Worm (Caenorhabditis elegans) whole organism, L2 larva: ENCODE results near the gene T19C3.5.

Experiments
- C34F6.9 ChIP-seq: fragments of 150-350 bp; optimal IDR thresholded peaks from 2 replicates; lab custom pipeline; 2014; ENCODE audit warnings: missing biosample characterization, missing genetic modification characterization
- F13H6.1 ChIP-seq: sonication (generic microtip); optimal IDR thresholded peaks from 2 replicates; lab custom pipeline; 2016; ENCODE audit warnings: missing genetic modification characterization, missing compliant biosample characterization
- R02D3.7 ChIP-seq: fragments of 150-350 bp; optimal IDR thresholded peaks from 2 replicates; lab custom pipeline; 2014; ENCODE audit warnings: missing biosample characterization, missing genetic modification characterization
- Y55F3AM.14 ChIP-seq: fragments of 200-800 bp; sonication (Bioruptor generic); optimal IDR thresholded peaks from 2 replicates; lab custom pipeline; 2018; ENCODE audit warnings: mild to moderate bottlenecking, missing genetic modification characterization, missing compliant biosample characterization
- alr-1 ChIP-seq: fragments of 150-350 bp; optimal IDR thresholded peaks from 2 replicates; lab custom pipeline; 2014; ENCODE audit warnings: missing biosample characterization, missing genetic modification characterization
- aly-2 ChIP-seq: fragments of 150-350 bp; optimal IDR thresholded peaks from 2 replicates; lab custom pipeline; 2014; ENCODE audit warnings: missing biosample characterization, missing genetic modification characterization
- ama-1 ChIP-seq: fragments of 150-350 bp; optimal IDR thresholded peaks from 2 replicates; lab custom pipeline; 2018; ENCODE audit warnings: inconsistent platforms
- blmp-1 ChIP-seq: sonication (generic microtip); optimal IDR thresholded peaks from 2 replicates; lab custom pipeline; 2017; ENCODE audit warnings: missing genetic modification characterization, mild to moderate bottlenecking, missing compliant biosample characterization, antibody characterized with exemption, moderate library complexity; ENCODE audit not compliant: insufficient read depth
- ceh-16 ChIP-seq: fragments of 150-350 bp; optimal IDR thresholded peaks from 2 replicates; lab custom pipeline; 2014; ENCODE audit warnings: missing biosample characterization, missing genetic modification characterization
- ceh-82 ChIP-seq: fragments of 150-350 bp; optimal IDR thresholded peaks from 2 replicates; lab custom pipeline; 2014; ENCODE audit warnings: missing biosample characterization, missing genetic modification characterization
- crh-2 ChIP-seq: sonication (generic microtip); optimal IDR thresholded peaks from 2 replicates; lab custom pipeline; 2017; ENCODE audit warnings: missing biosample characterization, missing genetic modification characterization
- dmd-4 ChIP-seq: sonication (generic microtip); optimal IDR thresholded peaks from 2 replicates; lab custom pipeline; 2017; ENCODE audit warnings: missing biosample characterization, missing genetic modification characterization
- egl-27 ChIP-seq: sonication (generic microtip); optimal IDR thresholded peaks from 3 replicates; lab custom pipeline; 2017; ENCODE audit warnings: missing biosample characterization, missing genetic modification reagents, missing genetic modification characterization
- elt-1 ChIP-seq: fragments of 150-350 bp; optimal IDR thresholded peaks from 2 replicates; lab custom pipeline; 2014; ENCODE audit warnings: missing biosample characterization, missing genetic modification characterization
- elt-3 ChIP-seq: sonication (generic microtip); optimal IDR thresholded peaks from 2 replicates; lab custom pipeline; 2017; ENCODE audit warnings: missing biosample characterization, missing genetic modification characterization
- fos-1 ChIP-seq: fragments of 150-350 bp; optimal IDR thresholded peaks from 2 replicates; lab custom pipeline; 2014; ENCODE audit warnings: missing biosample characterization, missing genetic modification characterization
- gmeb-1 ChIP-seq: fragments of 150-350 bp; optimal IDR thresholded peaks from 2 replicates; lab custom pipeline; 2014; ENCODE audit warnings: missing biosample characterization, missing genetic modification characterization
- lin-11 ChIP-seq: fragments of 150-350 bp; sonication (generic microtip); optimal IDR thresholded peaks from 2 replicates; lab custom pipeline; 2014; ENCODE audit warnings: missing biosample characterization, missing genetic modification characterization, inconsistent platforms, mixed read lengths
- lin-13 ChIP-seq: fragments of 150-350 bp; optimal IDR thresholded peaks from 2 replicates; lab custom pipeline; 2014; ENCODE audit warnings: missing biosample characterization, missing genetic modification reagents, missing genetic modification characterization
- lin-39 ChIP-seq: fragments of 150-350 bp; optimal IDR thresholded peaks from 2 replicates; lab custom pipeline; 2014; ENCODE audit warnings: missing biosample characterization, missing genetic modification reagents, missing genetic modification characterization
- lsy-2 ChIP-seq, 2 experiments: fragments of 150-350 bp in 1 of 2; sonication (generic microtip) in 1 of 2; optimal IDR thresholded peaks; 2 replicates each; lab custom pipeline; 2014 to 2017; ENCODE audit warnings: missing biosample characterization in 2 of 2, missing genetic modification characterization in 2 of 2
- mab-5 ChIP-seq: fragments of 150-350 bp; optimal IDR thresholded peaks from 2 replicates; lab custom pipeline; 2014; ENCODE audit warnings: missing biosample characterization, missing genetic modification characterization
- mbf-1 ChIP-seq: sonication (generic microtip); optimal IDR thresholded peaks from 2 replicates; lab custom pipeline; 2017; ENCODE audit warnings: missing biosample characterization, missing genetic modification characterization
- mdl-1 ChIP-seq, 2 experiments: fragments of 150-350 bp in 1 of 2; sonication (generic microtip) in 1 of 2; optimal IDR thresholded peaks; 2 replicates each; lab custom pipeline; 2017; ENCODE audit warnings: missing biosample characterization in 2 of 2, missing genetic modification characterization in 2 of 2
- nhr-10 ChIP-seq: sonication (generic microtip); optimal IDR thresholded peaks from 2 replicates; lab custom pipeline; 2017; ENCODE audit warnings: missing biosample characterization, missing genetic modification characterization
- nhr-11 ChIP-seq: fragments of 150-350 bp; optimal IDR thresholded peaks from 2 replicates; lab custom pipeline; 2014; ENCODE audit warnings: missing biosample characterization, missing genetic modification characterization
- nhr-12 ChIP-seq: fragments of 150-350 bp; optimal IDR thresholded peaks from 2 replicates; lab custom pipeline; 2014; ENCODE audit warnings: missing biosample characterization, missing genetic modification characterization
- nhr-129 ChIP-seq: fragments of 150-350 bp; optimal IDR thresholded peaks from 2 replicates; lab custom pipeline; 2014; ENCODE audit warnings: missing biosample characterization, missing genetic modification characterization
- nhr-21 ChIP-seq: fragments of 150-350 bp; optimal IDR thresholded peaks from 2 replicates; lab custom pipeline; 2014; ENCODE audit warnings: missing biosample characterization, missing genetic modification characterization
- nhr-23 ChIP-seq: fragments of 150-350 bp; optimal IDR thresholded peaks from 2 replicates; lab custom pipeline; 2014; ENCODE audit warnings: missing biosample characterization, missing genetic modification reagents, missing genetic modification characterization
- nhr-237 ChIP-seq: fragments of 150-350 bp; optimal IDR thresholded peaks from 2 replicates; lab custom pipeline; 2014; ENCODE audit warnings: missing biosample characterization, missing genetic modification characterization
- nhr-25 ChIP-seq: fragments of 150-350 bp; sonication (generic microtip); optimal IDR thresholded peaks from 3 replicates; lab custom pipeline; 2014; ENCODE audit warnings: missing biosample characterization, missing genetic modification characterization
- nhr-6 ChIP-seq: fragments of 150-350 bp; optimal IDR thresholded peaks from 2 replicates; lab custom pipeline; 2014; ENCODE audit warnings: missing biosample characterization, missing genetic modification characterization
- nhr-77 ChIP-seq: fragments of 150-350 bp; optimal IDR thresholded peaks from 2 replicates; lab custom pipeline; 2014; ENCODE audit warnings: missing biosample characterization, missing genetic modification characterization
- peb-1 ChIP-seq: fragments of 150-350 bp; optimal IDR thresholded peaks from 2 replicates; lab custom pipeline; 2014; ENCODE audit warnings: missing biosample characterization, missing genetic modification characterization
- sem-4 ChIP-seq: fragments of 150-350 bp; optimal IDR thresholded peaks from 2 replicates; lab custom pipeline; 2014; ENCODE audit warnings: missing biosample characterization, missing genetic modification reagents, missing genetic modification characterization
- skn-1 ChIP-seq: sonication (generic microtip); optimal IDR thresholded peaks from 2 replicates; lab custom pipeline; 2017; ENCODE audit warnings: missing biosample characterization, missing genetic modification characterization
- sma-3 ChIP-seq: sonication (generic microtip); optimal IDR thresholded peaks from 2 replicates; lab custom pipeline; 2016; ENCODE audit warnings: missing genetic modification reagents, missing genetic modification characterization, missing compliant biosample characterization
- sma-9 ChIP-seq, 2 experiments: fragments of 150-350 bp in 1 of 2; sonication (generic microtip) in 1 of 2; optimal IDR thresholded peaks; 2 replicates each; lab custom pipeline; 2014 to 2016; ENCODE audit warnings: missing genetic modification characterization in 2 of 2, mild to moderate bottlenecking in 1 of 2, missing biosample characterization in 1 of 2, missing compliant biosample characterization in 1 of 2, missing genetic modification reagents in 1 of 2, moderate library complexity in 1 of 2
- snpc-4 ChIP-seq: fragments of 150-350 bp; optimal IDR thresholded peaks from 2 replicates; lab custom pipeline; 2014; ENCODE audit warnings: missing biosample characterization, missing genetic modification characterization
- unc-39 ChIP-seq: fragments of 150-350 bp; optimal IDR thresholded peaks from 2 replicates; lab custom pipeline; 2014; ENCODE audit warnings: missing biosample characterization, missing genetic modification characterization
- unc-55 ChIP-seq: fragments of 150-350 bp; sonication (generic microtip); optimal IDR thresholded peaks from 3 replicates; lab custom pipeline; 2014; ENCODE audit warnings: missing biosample characterization, missing genetic modification reagents, missing genetic modification characterization
- unc-62 ChIP-seq: fragments of 150-350 bp; optimal IDR thresholded peaks from 2 replicates; lab custom pipeline; 2014; ENCODE audit warnings: missing biosample characterization, missing genetic modification reagents, missing genetic modification characterization
- zag-1 ChIP-seq: fragments of 150-350 bp; optimal IDR thresholded peaks from 2 replicates; lab custom pipeline; 2014; ENCODE audit warnings: missing biosample characterization, missing genetic modification characterization
- ztf-1 ChIP-seq: fragments of 200-800 bp; sonication (Bioruptor generic); conservative IDR thresholded peaks from 2 replicates; pipeline ENCODE4 v1.3.6; 2022; ENCODE audit warnings: missing genetic modification characterization, missing compliant biosample characterization
- ztf-11 ChIP-seq: sonication (generic microtip); optimal IDR thresholded peaks from 2 replicates; lab custom pipeline; 2017; ENCODE audit warnings: missing biosample characterization, missing genetic modification characterization
- ztf-4 ChIP-seq: fragments of 150-350 bp; optimal IDR thresholded peaks from 2 replicates; lab custom pipeline; 2014; ENCODE audit warnings: missing biosample characterization, missing genetic modification characterization

The T19C3.5 gene

DNA sequence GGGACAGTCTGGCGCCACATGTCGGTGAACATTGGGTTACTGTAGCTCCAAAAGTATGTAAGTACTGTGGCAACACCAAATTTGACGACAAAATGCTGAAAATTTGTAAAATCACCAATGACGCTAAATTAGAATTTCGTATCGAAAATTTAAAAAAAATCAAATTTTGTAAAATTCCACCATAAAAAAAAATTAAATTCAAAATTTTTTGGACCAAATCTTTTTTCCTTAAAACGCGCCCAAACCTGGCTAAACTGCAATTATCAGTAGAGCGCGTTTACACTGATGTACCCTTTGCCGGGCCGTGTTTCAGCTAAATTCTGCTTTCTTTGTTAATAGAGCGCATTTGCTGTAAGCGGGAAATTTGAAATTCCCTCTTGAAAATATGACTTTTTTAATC lies 3.7 kb upstream of the T19C3.5 start, which contains the start of gene T19C3.6:
TSS of gene T19C3.6 (minus strand) at position 101 of the 400 bp plus-strand sequence.
- TF ChIP-seq sem-4 (tag; lab: Kevin White, UChicago) (no peak), ceh-16 (no peak), peb-1 (tag; lab: Kevin White, UChicago) (no peak), nhr-11 (tag; lab: Kevin White, UChicago) (no peak), ama-1 (lab: Kevin White, UChicago) (no peak), egl-27 (tag; lab: Kevin White, UChicago) (no peak), skn-1 (tag; lab: Kevin White, UChicago) (no peak), mbf-1 (tag; lab: Kevin White, UChicago) (no peak), unc-39 (tag; lab: Kevin White, UChicago) (no peak)

DNA sequence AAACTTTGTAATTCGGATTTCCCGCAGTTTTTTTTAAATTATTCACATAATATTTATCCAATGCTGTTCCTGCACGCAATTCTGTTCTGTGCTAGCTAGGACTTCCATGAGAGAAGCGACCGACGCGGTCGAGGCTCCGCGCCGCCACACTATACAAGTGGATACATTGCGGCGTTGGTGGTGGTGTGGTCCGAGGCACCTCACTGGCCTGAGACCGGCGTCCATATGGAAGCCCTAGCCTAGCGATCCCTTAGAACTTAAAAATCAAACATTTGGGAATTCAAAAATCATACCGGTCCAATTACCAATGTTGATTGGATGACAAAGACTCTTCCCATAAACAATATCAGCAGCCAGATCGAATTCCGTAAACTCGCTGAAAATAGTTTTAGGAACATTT lies 1.6 kb downstream of the T19C3.5 start:
- TF ChIP-seq sma-3 (GFP tag; lab: Kevin White, UChicago) (no peak), nhr-11 (tag; lab: Kevin White, UChicago) (no peak), alr-1 (no peak), egl-27 (tag; lab: Kevin White, UChicago) (no peak), nhr-6 (tag; lab: Kevin White, UChicago) (no peak), mbf-1 (tag; lab: Kevin White, UChicago) (no peak), crh-2 (tag; lab: Kevin White, UChicago) (no peak), ztf-4 (tag; lab: Kevin White, UChicago) (no peak), ama-1 (lab: Kevin White, UChicago) (no peak), ceh-16 (no peak), lin-13 (no peak), aly-2 (tag; lab: Kevin White, UChicago) (no peak), sma-9 (GFP tag; optimal IDR thresholded peaks at IDR 0.05; lab: Kevin White, UChicago) (no peak), sma-9 (tag; optimal IDR thresholded peaks at IDR 0.05; lab: Kevin White, UChicago) (no peak), R02D3.7 (no peak)

DNA sequence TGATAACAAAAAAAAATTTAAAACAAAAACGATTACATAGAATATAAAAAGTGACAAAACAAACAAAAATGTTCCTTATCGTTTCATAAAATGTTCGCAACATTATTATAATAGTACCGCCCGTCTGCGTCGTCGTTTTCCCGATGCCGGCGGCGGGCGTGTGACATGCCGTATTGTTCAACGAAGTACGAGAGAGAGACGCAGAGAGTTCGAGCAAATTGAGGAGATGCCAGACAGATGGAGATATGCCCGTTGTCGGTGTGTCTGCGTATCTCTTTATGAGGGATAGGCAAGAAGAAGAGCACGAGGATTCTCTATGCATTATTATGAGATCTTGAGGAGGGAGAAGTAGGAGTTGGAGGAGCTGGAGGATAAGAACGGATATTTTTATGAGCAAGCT lies 4.0 kb downstream of the T19C3.5 start:
- no peak for TF ChIP-seq nhr-11 (tag; lab: Kevin White, UChicago)
- TF ChIP-seq mbf-1 (tag; lab: Kevin White, UChicago), result no peak
- peak; percentile 40 to 84 for TF ChIP-seq mdl-1 (tag; optimal IDR thresholded peaks at IDR 0.05; lab: Kevin White, UChicago)
- TF ChIP-seq crh-2 (tag; lab: Kevin White, UChicago), result peak; percentile 92
- TF ChIP-seq R02D3.7, result no peak
- TF ChIP-seq F13H6.1 (tag; lab: Kevin White, UChicago), result peak; percentile 95
- peak; percentile 95 for TF ChIP-seq C34F6.9 (tag; lab: Kevin White, UChicago)
- peak; percentile 88 for TF ChIP-seq unc-55 (GFP tag; lab: Kevin White, UChicago)
- TF ChIP-seq elt-3 (tag; lab: Kevin White, UChicago), result no peak
- TF ChIP-seq skn-1 (tag; lab: Kevin White, UChicago), result no peak
- peak; percentile 92 for TF ChIP-seq sma-9 (GFP tag; optimal IDR thresholded peaks at IDR 0.05; lab: Kevin White, UChicago)
- TF ChIP-seq sma-9 (tag; optimal IDR thresholded peaks at IDR 0.05; lab: Kevin White, UChicago), result no peak
- peak; percentile 83 for TF ChIP-seq sma-3 (GFP tag; lab: Kevin White, UChicago)
- TF ChIP-seq unc-62 (GFP tag; lab: Kevin White, UChicago), result no peak
- TF ChIP-seq nhr-237 (tag; lab: Kevin White, UChicago), result no peak
- TF ChIP-seq ama-1 (lab: Kevin White, UChicago), result peak; percentile 22
- no peak for TF ChIP-seq nhr-12 (tag; lab: Kevin White, UChicago)
- TF ChIP-seq ceh-82 (tag; lab: Kevin White, UChicago), result no peak
- no peak for TF ChIP-seq unc-39 (tag; lab: Kevin White, UChicago)
- peak; percentile 69 for TF ChIP-seq mab-5 (tag; lab: Kevin White, UChicago)
- no peak for TF ChIP-seq ceh-16
- peak in 1 of 2 experiments; percentile 86 for TF ChIP-seq lsy-2 (tag; optimal IDR thresholded peaks at IDR 0.05; lab: Kevin White, UChicago)
- TF ChIP-seq nhr-77, result no peak
- TF ChIP-seq alr-1, result peak; percentile 65
- TF ChIP-seq ztf-11 (tag; lab: Kevin White, UChicago), result no peak
- TF ChIP-seq dmd-4 (tag; lab: Kevin White, UChicago), result no peak
- TF ChIP-seq lin-11, result peak; percentile 85
- TF ChIP-seq sem-4 (tag; lab: Kevin White, UChicago), result peak; percentile 51
- no peak for TF ChIP-seq nhr-10
- no peak for TF ChIP-seq ztf-1 (GFP tag; lab: Robert Waterston, UW)
- peak; percentile 65 for TF ChIP-seq snpc-4 (tag; lab: Kevin White, UChicago)
- TF ChIP-seq zag-1 (tag; lab: Kevin White, UChicago), result peak; percentile 86
- TF ChIP-seq nhr-23 (tag; lab: Kevin White, UChicago), result no peak
- TF ChIP-seq nhr-21, result peak; percentile 84
- peak; percentile 77 for TF ChIP-seq nhr-25 (tag; lab: Kevin White, UChicago)
- peak; percentile 99 for TF ChIP-seq fos-1 (tag; lab: Kevin White, UChicago)
- peak; percentile 94 for TF ChIP-seq peb-1 (tag; lab: Kevin White, UChicago)
- TF ChIP-seq Y55F3AM.14 (GFP tag; lab: Kevin White, UChicago), result peak; percentile 59
- peak; percentile 73 for TF ChIP-seq gmeb-1 (tag; lab: Kevin White, UChicago)
- peak; percentile 60 for TF ChIP-seq ztf-4 (tag; lab: Kevin White, UChicago)
- peak; percentile 67 for TF ChIP-seq egl-27 (tag; lab: Kevin White, UChicago)
- no peak for TF ChIP-seq elt-1 (tag; lab: Kevin White, UChicago)
- TF ChIP-seq lin-39 (tag; lab: Kevin White, UChicago), result no peak
- TF ChIP-seq lin-13, result peak; percentile 77
- TF ChIP-seq blmp-1 (tag; lab: Kevin White, UChicago), result peak; percentile 24
- peak; percentile 92 for TF ChIP-seq nhr-129 (tag; lab: Kevin White, UChicago)
